Worm (Caenorhabditis elegans) whole organism, mixed stage, embryonic: Measurements from ENCODE around the gene Y45F10C.1.

ENCODE experiments used
- ces-1 ChIP-seq: fragments of 150-350 bp; optimal IDR thresholded peaks from 2 replicates; lab custom pipeline; 2014; ENCODE audit warnings: missing biosample characterization, missing genetic modification reagents, missing genetic modification characterization
- elt-3 ChIP-seq: fragments of 150-350 bp; optimal IDR thresholded peaks from 2 replicates; lab custom pipeline; 2014; ENCODE audit warnings: missing biosample characterization, missing genetic modification characterization
- hlh-1 ChIP-seq: fragments of 150-350 bp; optimal IDR thresholded peaks from 2 replicates; lab custom pipeline; 2014; ENCODE audit warnings: missing biosample characterization, missing genetic modification reagents, missing genetic modification characterization
- mab-5 ChIP-seq: fragments of 150-350 bp; optimal IDR thresholded peaks from 2 replicates; lab custom pipeline; 2014; ENCODE audit warnings: missing biosample characterization, missing genetic modification characterization
- mep-1 ChIP-seq: fragments of 150-350 bp; optimal IDR thresholded peaks from 2 replicates; lab custom pipeline; 2017; ENCODE audit warnings: missing biosample characterization, missing genetic modification reagents, missing genetic modification characterization, inconsistent platforms
- nhr-12 ChIP-seq: fragments of 150-350 bp; optimal IDR thresholded peaks from 2 replicates; lab custom pipeline; 2014; ENCODE audit warnings: missing biosample characterization, missing genetic modification characterization
- nhr-2 ChIP-seq: fragments of 150-350 bp; optimal IDR thresholded peaks from 2 replicates; lab custom pipeline; 2014; ENCODE audit warnings: missing biosample characterization, missing genetic modification characterization
- nhr-76 ChIP-seq: sonication (generic microtip); optimal IDR thresholded peaks from 2 replicates; lab custom pipeline; 2017; ENCODE audit warnings: missing biosample characterization, missing genetic modification characterization
- pha-4 ChIP-seq: fragments of 150-350 bp; optimal IDR thresholded peaks from 2 replicates; lab custom pipeline; 2018; ENCODE audit warnings: missing biosample characterization, missing genetic modification reagents, missing genetic modification characterization
- unc-120 ChIP-seq: sonication (generic microtip); optimal IDR thresholded peaks from 2 replicates; lab custom pipeline; 2017; ENCODE audit warnings: missing genetic modification characterization, missing compliant biosample characterization; ENCODE audit not compliant: poor library complexity, severe bottlenecking
- unc-62 ChIP-seq: fragments of 150-350 bp; optimal IDR thresholded peaks from 2 replicates; lab custom pipeline; 2014; ENCODE audit warnings: missing biosample characterization, missing genetic modification reagents, missing genetic modification characterization
- ztf-11 ChIP-seq: fragments of 150-350 bp; optimal IDR thresholded peaks from 2 replicates; lab custom pipeline; 2014; ENCODE audit warnings: missing biosample characterization, missing genetic modification characterization

DNA sequence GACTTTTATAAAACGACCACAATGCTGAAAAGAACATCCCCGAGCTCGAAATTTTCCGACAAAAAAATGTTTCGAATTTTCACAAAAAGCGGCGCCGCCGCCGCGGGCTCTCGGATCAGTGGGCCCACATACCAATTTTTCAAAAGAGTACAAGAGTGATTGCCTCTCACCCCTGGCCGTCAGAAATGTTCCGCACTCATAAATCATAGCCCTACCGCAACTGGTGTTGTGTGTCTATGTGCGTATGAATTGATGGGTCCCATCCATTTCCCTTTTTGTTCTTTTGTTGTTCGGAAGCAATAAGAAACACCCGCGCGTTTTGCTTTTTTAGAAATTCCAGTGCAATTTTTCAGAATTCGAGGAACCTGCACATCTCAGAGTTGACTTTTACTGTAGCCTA is 35.3 kb upstream of the Y45F10C.1 start:
- no peak for TF ChIP-seq ces-1 (GFP tag; lab: Kevin White, UChicago)
- TF ChIP-seq nhr-76 (tag; lab: Kevin White, UChicago) = no peak
- no peak for TF ChIP-seq nhr-12 (tag; lab: Kevin White, UChicago)
- TF ChIP-seq nhr-2 (tag; lab: Kevin White, UChicago) = no peak
- no peak for TF ChIP-seq unc-120 (tag; lab: Kevin White, UChicago)
- TF ChIP-seq ztf-11 (tag; lab: Kevin White, UChicago) = no peak
- TF ChIP-seq pha-4 = no peak
- TF ChIP-seq mep-1 (tag; lab: Kevin White, UChicago) = no peak
- TF ChIP-seq unc-62 (GFP tag; lab: Kevin White, UChicago) = peak; percentile 89
- peak; percentile 29 for TF ChIP-seq hlh-1
- TF ChIP-seq elt-3 = no peak
- peak; percentile 9 for TF ChIP-seq mab-5
